Worm (Caenorhabditis elegans): Measurements from ENCODE around the gene C07C7.3.

DNA sequence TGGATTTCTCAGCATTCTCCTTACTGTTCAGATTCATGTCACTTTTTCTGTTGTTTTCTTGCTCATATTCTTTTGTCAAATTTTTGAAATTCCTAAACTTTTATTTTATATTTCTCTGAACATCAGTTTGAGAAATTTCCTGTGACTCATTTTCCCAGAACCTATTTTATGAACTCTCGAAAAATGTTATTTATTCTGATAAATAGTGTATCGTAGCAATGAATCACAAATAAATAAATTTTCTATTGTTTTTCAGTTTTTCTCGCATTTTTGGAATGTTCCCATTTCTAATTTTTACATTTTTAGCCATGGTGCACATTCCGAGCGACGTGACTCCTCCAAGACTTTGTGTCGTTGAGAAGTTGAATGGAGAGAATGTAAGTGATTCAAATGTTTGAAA lies 47.1 kb upstream of the C07C7.3 start, which contains the start of gene nrfl-1:
- TF ChIP-seq dmd-4 (tag; optimal IDR thresholded peaks at IDR 0.05) (no peak), nhr-237 (tag; optimal IDR thresholded peaks at IDR 0.05) (no peak), elt-3 (tag; optimal IDR thresholded peaks at IDR 0.05) (no peak), aly-2 (tag; optimal IDR thresholded peaks at IDR 0.05) (no peak), lin-39 (tag; optimal IDR thresholded peaks at IDR 0.05) (no peak), lin-11 (tag; optimal IDR thresholded peaks at IDR 0.05) (no peak)
